Worm (Caenorhabditis elegans): ENCODE results near the gene Y113G7B.27.

The Y113G7B.27 gene

ce11 chrV:20162290-20163104 lies 30.1 kb upstream of the Y113G7B.27 start (continued):
- no peak; the same call in 1 of the 2 replicates for TF ChIP-seq madf-6 (GFP tag; IDR thresholded peaks at IDR 0.05)
- TF ChIP-seq pha-4 (tag; optimal IDR thresholded peaks at IDR 0.05): peak; percentile 46
- no peak for TF ChIP-seq Y53F4B.3 (GFP tag; IDR thresholded peaks at IDR 0.05)
- peak; percentile 44 for TF ChIP-seq madf-10 (tag; optimal IDR thresholded peaks at IDR 0.05)
- TF ChIP-seq Y53G8AR.9 (GFP tag; conservative IDR thresholded peaks at IDR 0.05): peak; percentile 81
- TF ChIP-seq zfh-2 (GFP tag; conservative IDR thresholded peaks at IDR 0.05): no peak
- no peak for TF ChIP-seq ztf-26 (tag; optimal IDR thresholded peaks at IDR 0.05)
- no peak for TF ChIP-seq ztf-22 (GFP tag; optimal IDR thresholded peaks at IDR 0.05)
- no peak for TF ChIP-seq ceh-27 (GFP tag; optimal IDR thresholded peaks at IDR 0.05)
- TF ChIP-seq snpc-3.4 (tag; optimal IDR thresholded peaks at IDR 0.05): peak; percentile 12
- TF ChIP-seq cebp-1 (GFP tag; IDR thresholded peaks at IDR 0.05): peak; percentile 70
- peak; percentile 85 for TF ChIP-seq cebp-1 (tag; optimal IDR thresholded peaks at IDR 0.05)
- no peak for TF ChIP-seq lin-35 (GFP tag; optimal IDR thresholded peaks at IDR 0.05)
- peak; percentile 26 for TF ChIP-seq tlf-1 (GFP tag; optimal IDR thresholded peaks at IDR 0.05)

ce11 chrV:20163105-20163449 lies 29.6 kb upstream of the Y113G7B.27 start:
- no peak for TF ChIP-seq lir-1 (GFP tag; conservative IDR thresholded peaks at IDR 0.05)
- no peak for TF ChIP-seq tlf-1 (GFP tag; optimal IDR thresholded peaks at IDR 0.05)
- peak; percentile 8 for TF ChIP-seq zim-3 (tag; optimal IDR thresholded peaks at IDR 0.05)
- TF ChIP-seq zfh-2 (GFP tag; conservative IDR thresholded peaks at IDR 0.05): no peak
- no peak for TF ChIP-seq B0019.2 (GFP tag; conservative IDR thresholded peaks at IDR 0.05)
- TF ChIP-seq Y95B8A.8 (GFP tag; IDR thresholded peaks at IDR 0.05): peak; percentile 69
- peak; percentile 6; the same call in 1 of the 2 replicates for TF ChIP-seq B0336.3 (GFP tag; IDR thresholded peaks at IDR 0.05)
- no peak; the same call in 1 of the 2 replicates for TF ChIP-seq pbrm-1 (GFP tag; IDR thresholded peaks at IDR 0.05)
- peak; percentile 87 for TF ChIP-seq Y53G8AR.9 (GFP tag; conservative IDR thresholded peaks at IDR 0.05)
- no peak for TF ChIP-seq akir-1 (GFP tag; optimal IDR thresholded peaks at IDR 0.05)
- no peak for TF ChIP-seq nhr-120 (GFP tag; IDR thresholded peaks at IDR 0.05)
- TF ChIP-seq atf-7 (tag; optimal IDR thresholded peaks at IDR 0.05): no peak
- no peak for TF ChIP-seq lin-54 (GFP tag; optimal IDR thresholded peaks at IDR 0.05)
- no peak for TF ChIP-seq mxl-1 (tag; optimal IDR thresholded peaks at IDR 0.05)
- TF ChIP-seq B0261.1 (tag; optimal IDR thresholded peaks at IDR 0.05): no peak
- no peak for TF ChIP-seq T07F8.4 (tag; optimal IDR thresholded peaks at IDR 0.05)
- TF ChIP-seq Y56A3A.18 (GFP tag; IDR thresholded peaks at IDR 0.05): peak; percentile 7; the same call in 1 of the 2 replicates
- TF ChIP-seq F49E8.2 (tag; optimal IDR thresholded peaks at IDR 0.05; ENCODE audit: insufficient read depth): no peak
- TF ChIP-seq dox-1 (GFP tag; IDR thresholded peaks at IDR 0.05): peak; percentile 42; the same call in 1 of the 2 replicates
- TF ChIP-seq sdz-38 (tag; optimal IDR thresholded peaks at IDR 0.05): no peak
- TF ChIP-seq hmg-20 (GFP tag; IDR thresholded peaks at IDR 0.05): 0 out of 2 replicates have a peak, but pooled peaks have one; percentile 7
- no peak for TF ChIP-seq ccch-3 (GFP tag; optimal IDR thresholded peaks at IDR 0.05)
- TF ChIP-seq F33H1.4 (GFP tag; IDR thresholded peaks at IDR 0.05): no peak
- TF ChIP-seq C17E4.6 (GFP tag; IDR thresholded peaks at IDR 0.05): no peak
- TF ChIP-seq ama-1 (optimal IDR thresholded peaks at IDR 0.05): peak; percentile 76
- TF ChIP-seq ama-1 (GFP tag; optimal IDR thresholded peaks at IDR 0.05): no peak
- TF ChIP-seq K11D2.4 (GFP tag; IDR thresholded peaks at IDR 0.05): 0 out of 2 replicates have a peak, but pooled peaks have one; percentile 36
- TF ChIP-seq let-526 (GFP tag; IDR thresholded peaks at IDR 0.05): no peak
- TF ChIP-seq ceh-40 (GFP tag; IDR thresholded peaks at IDR 0.05): 0 out of 2 replicates have a peak, but pooled peaks have one; percentile 11
- TF ChIP-seq C06A6.2 (GFP tag; conservative IDR thresholded peaks at IDR 0.05): peak; percentile 41; the same call in 1 of the 2 replicates
- 0 out of 2 replicates have a peak, but pooled peaks have one; percentile 20 for TF ChIP-seq ekl-4 (GFP tag; IDR thresholded peaks at IDR 0.05)
